Worm (Caenorhabditis elegans): Measurements from ENCODE around the gene Y54G2A.50.

DNA sequence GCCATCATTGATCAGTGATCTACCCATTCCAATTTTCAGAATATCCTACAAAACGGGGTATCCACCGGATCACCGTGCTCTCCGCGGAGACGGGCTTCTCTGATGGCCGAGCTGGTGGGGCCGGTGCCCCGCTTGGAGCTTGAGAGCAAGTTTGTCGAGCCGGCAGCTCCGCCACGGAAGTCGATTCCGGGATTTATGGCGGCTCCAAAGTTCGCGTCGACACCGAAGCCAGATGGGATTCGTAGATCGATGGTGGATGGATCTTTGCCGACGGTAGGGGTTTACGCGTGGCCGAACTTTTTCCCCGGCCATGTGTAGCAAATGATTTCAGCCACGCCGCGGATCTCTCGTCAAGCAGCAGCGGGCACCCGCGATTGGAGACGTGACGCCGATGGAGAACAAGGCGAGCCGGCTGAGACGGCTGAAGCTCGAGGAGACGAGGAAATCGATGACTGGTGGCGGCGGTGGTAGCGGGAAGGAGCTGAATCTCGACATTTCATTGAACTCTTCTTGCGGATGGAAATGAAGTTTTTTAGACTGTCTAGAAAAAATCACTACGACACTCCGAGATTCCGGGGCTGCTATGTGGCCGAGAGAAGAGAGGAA is 29.2 kb upstream of the Y54G2A.50 start:
- TF ChIP-seq nhr-12 (tag; optimal IDR thresholded peaks at IDR 0.05) (no peak), lsy-2 (tag; optimal IDR thresholded peaks at IDR 0.05) (no peak), tlp-1 (tag; optimal IDR thresholded peaks at IDR 0.05) (no peak)

Measured in whole organism, L1 larva.